Fruit fly (Drosophila melanogaster): Measurements from ENCODE around the gene CG17075.

Gene CG17075

DNA sequence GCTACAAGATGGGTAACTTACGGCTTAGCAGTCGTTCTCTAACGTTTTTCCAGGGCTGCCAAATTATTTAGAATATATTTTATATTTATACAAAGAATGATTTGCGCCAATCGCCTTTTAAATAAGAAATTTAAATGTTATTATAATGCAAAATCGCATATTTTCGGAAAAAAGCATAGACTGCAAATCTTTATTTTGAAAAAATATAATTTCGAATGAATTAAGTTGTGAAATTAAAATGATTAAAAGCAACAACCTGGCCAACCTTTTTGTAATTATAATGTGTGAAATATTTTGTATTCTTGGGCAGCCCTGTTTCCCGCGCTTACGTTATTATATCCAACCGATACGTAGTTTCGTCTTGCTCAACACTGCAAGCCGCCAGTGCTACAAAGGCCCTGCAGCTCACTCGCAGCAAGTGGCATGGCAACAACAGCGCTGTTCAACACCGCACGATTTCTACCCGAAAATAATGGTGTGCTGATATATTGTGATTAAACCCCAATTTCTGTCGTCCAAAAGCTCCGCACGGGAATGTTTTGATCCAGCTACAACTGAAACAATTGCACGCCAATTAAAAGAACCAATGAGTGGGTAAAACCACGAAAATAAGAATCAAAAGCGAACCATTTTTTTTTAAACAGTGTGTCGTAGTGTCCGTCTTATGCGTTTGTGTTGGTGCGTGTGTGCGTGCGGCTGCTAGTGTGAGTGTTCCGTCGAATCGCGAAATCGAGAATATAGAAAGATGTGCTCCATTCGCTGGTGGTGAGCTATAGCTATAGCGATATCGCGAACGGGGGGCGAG lies 30.4 kb upstream of the CG17075 start, which contains the start of gene Pi3K21B (continued):
- TF ChIP-seq Eip75B (GFP tag; optimal IDR thresholded peaks at IDR 0.05) = peak; percentile 84
- peak; percentile 87 for TF ChIP-seq Met (GFP tag; optimal IDR thresholded peaks at IDR 0.05)
- TF ChIP-seq CG3032 (tag; optimal IDR thresholded peaks at IDR 0.05) = peak; percentile 88
- peak; percentile 94 for TF ChIP-seq svp (GFP tag)
- peak; percentile 87 for TF ChIP-seq Ets96B (tag; optimal IDR thresholded peaks at IDR 0.05)
- peak; percentile 89 for TF ChIP-seq achi (GFP tag; optimal IDR thresholded peaks at IDR 0.05)
- peak; percentile 75 for TF ChIP-seq CG11762 (GFP tag; optimal IDR thresholded peaks at IDR 0.05; ENCODE audit: insufficient read depth)
- TF ChIP-seq spab (GFP tag; optimal IDR thresholded peaks at IDR 0.05) = peak; percentile 60
- peak; percentile 80 for TF ChIP-seq CG15336 (GFP tag; IDR thresholded peaks at IDR 0.05)
- peak; percentile 92 for TF ChIP-seq acj6 (GFP tag; optimal IDR thresholded peaks at IDR 0.05)

dm6 chr2L:294452-295362 lies 27.4 kb upstream of the CG17075 start, which contains the start of the genes U2af38 and Stip1:
TSS of gene U2af38 (minus strand) at chr2L:294681.
TSS of gene Stip1 (plus strand) at chr2L:295122.
- TF ChIP-seq CG1621 (tag; optimal IDR thresholded peaks at IDR 0.05) (no peak), achi (GFP tag; optimal IDR thresholded peaks at IDR 0.05) (no peak), fd59A (GFP tag; optimal IDR thresholded peaks at IDR 0.05) (no peak), CG31627 (GFP tag; optimal IDR thresholded peaks at IDR 0.05) (peak; percentile 3), OdsH (GFP tag; optimal IDR thresholded peaks at IDR 0.05) (no peak), CG3032 (tag; optimal IDR thresholded peaks at IDR 0.05) (no peak), esn (GFP tag; optimal IDR thresholded peaks at IDR 0.05) (no peak), Blimp-1 (GFP tag; optimal IDR thresholded peaks at IDR 0.05) (no peak), Smox (GFP tag; optimal IDR thresholded peaks at IDR 0.05) (no peak), salr (GFP tag; optimal IDR thresholded peaks at IDR 0.05) (no peak), Eip78C (GFP tag) (peak; percentile 64), CG11294 (GFP tag; IDR thresholded peaks at IDR 0.05) (no peak), acj6 (GFP tag; optimal IDR thresholded peaks at IDR 0.05) (peak; percentile 9), topi (GFP tag; optimal IDR thresholded peaks at IDR 0.05) (no peak), lz (GFP tag; optimal IDR thresholded peaks at IDR 0.05) (no peak), CG6792 (GFP tag; optimal IDR thresholded peaks at IDR 0.05) (no peak), eg (GFP tag; IDR thresholded peaks at IDR 0.05) (no peak), CG11902 (GFP tag; optimal IDR thresholded peaks at IDR 0.05) (no peak), fkh (GFP tag; optimal IDR thresholded peaks at IDR 0.05) (no peak), pdm3 (GFP tag; optimal IDR thresholded peaks at IDR 0.05) (no peak), dsx (GFP tag; optimal IDR thresholded peaks at IDR 0.05; ENCODE audit: poor library complexity, severe bottlenecking) (no peak), Met (GFP tag; optimal IDR thresholded peaks at IDR 0.05) (no peak), CG3919 (GFP tag; optimal IDR thresholded peaks at IDR 0.05) (no peak), ss (GFP tag; optimal IDR thresholded peaks at IDR 0.05) (peak in 1 of 2 experiments; percentile 12), Sox14 (GFP tag; optimal IDR thresholded peaks at IDR 0.05) (peak; percentile 20), dac (GFP tag; optimal IDR thresholded peaks at IDR 0.05) (no peak), Hr38 (GFP tag; optimal IDR thresholded peaks at IDR 0.05) (no peak)

DNA sequence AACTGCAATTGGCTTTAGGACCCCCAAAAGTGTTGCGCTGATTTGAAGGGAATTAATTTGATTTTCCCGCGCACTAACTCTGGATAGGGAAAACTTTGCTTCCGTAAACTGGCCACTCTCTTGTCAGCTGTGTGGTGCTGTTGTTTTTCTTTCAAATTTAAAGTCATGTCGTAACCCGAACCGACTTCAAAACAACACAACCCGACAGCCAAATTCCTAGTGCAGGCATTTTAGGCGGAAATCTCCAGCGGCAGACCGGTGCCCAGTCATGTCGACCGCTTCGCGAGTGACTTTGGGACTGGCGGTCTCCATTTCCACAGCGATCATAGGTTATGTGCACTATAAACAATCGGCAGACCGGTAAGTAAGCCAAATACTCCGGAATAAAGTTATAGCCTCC lies 25.0 kb upstream of the CG17075 start, which contains the start of gene CG11562:
CG11562 (plus strand) TSS at position 119 of the 400 bp plus-strand sequence.
- peak; percentile 18 for TF ChIP-seq Eip78C (GFP tag)
- TF ChIP-seq dac (GFP tag; optimal IDR thresholded peaks at IDR 0.05) = no peak
- TF ChIP-seq CG9139 (GFP tag; optimal IDR thresholded peaks at IDR 0.05) = no peak
